Fruit fly (Drosophila melanogaster): ENCODE results near the gene CG10959.
A peak's percentile ranks its signal among the peaks of the same experiment; 100 is the strongest.

CG10959 gene

dm6 chrX:8141353-8142066 is 7.1 kb upstream of the CG10959 start:
- TF ChIP-seq CG7045 (GFP tag; optimal IDR thresholded peaks at IDR 0.05) (no peak), cnc (optimal IDR thresholded peaks at IDR 0.05) (no peak), pad (GFP tag; optimal IDR thresholded peaks at IDR 0.05) (peak; percentile 98), CG12768 (GFP tag; optimal IDR thresholded peaks at IDR 0.05) (peak; percentile 38), cic (GFP tag; optimal IDR thresholded peaks at IDR 0.05) (peak; percentile 43), CG7101 (tag; optimal IDR thresholded peaks at IDR 0.05) (peak; percentile 16), Clk (GFP tag; optimal IDR thresholded peaks at IDR 0.05) (no peak), Crg-1 (GFP tag; optimal IDR thresholded peaks at IDR 0.05) (peak; percentile 8), tj (GFP tag; optimal IDR thresholded peaks at IDR 0.05) (peak; percentile 84), ovo (GFP tag; optimal IDR thresholded peaks at IDR 0.05) (peak; percentile 97), CG14711 (tag; optimal IDR thresholded peaks at IDR 0.05) (no peak), CG1620 (GFP tag; optimal IDR thresholded peaks at IDR 0.05) (no peak), bab1 (GFP tag; optimal IDR thresholded peaks at IDR 0.05) (no peak), CG5204 (GFP tag; optimal IDR thresholded peaks at IDR 0.05) (no peak), Hr96 (GFP tag; optimal IDR thresholded peaks at IDR 0.05) (no peak), CG33017 (tag; optimal IDR thresholded peaks at IDR 0.05) (no peak), Mnt (GFP tag; optimal IDR thresholded peaks at IDR 0.05) (peak; percentile 44), toe (GFP tag; optimal IDR thresholded peaks at IDR 0.05) (no peak), CG11617 (GFP tag; optimal IDR thresholded peaks at IDR 0.05) (peak; percentile 57), kay (GFP tag; ENCODE audit: borderline replicate concordance) (no peak)

dm6 chrX:8142067-8142462 is 6.5 kb upstream of the CG10959 start, which contains the start of gene Smox:
Gene Smox, minus strand, starts transcription at chrX:8142279.
- TF ChIP-seq CG33017 (tag; optimal IDR thresholded peaks at IDR 0.05) = peak; percentile 18
- peak; percentile 22 for TF ChIP-seq CG14711 (tag; optimal IDR thresholded peaks at IDR 0.05)
- no peak for TF ChIP-seq cic (GFP tag; optimal IDR thresholded peaks at IDR 0.05)
- no peak for TF ChIP-seq CG7101 (tag; optimal IDR thresholded peaks at IDR 0.05)
- no peak for TF ChIP-seq Clk (GFP tag; optimal IDR thresholded peaks at IDR 0.05)

dm6 chrX:8143537-8143936 is 5.0 kb upstream of the CG10959 start, which contains the start of gene CG17982:
Gene CG17982, minus strand, starts transcription at chrX:8143835.
- peak; percentile 87 for TF ChIP-seq toe (GFP tag; optimal IDR thresholded peaks at IDR 0.05)
- peak; percentile 80 for TF ChIP-seq pad (GFP tag; optimal IDR thresholded peaks at IDR 0.05)
- TF ChIP-seq Crg-1 (GFP tag; optimal IDR thresholded peaks at IDR 0.05) = peak; percentile 85
- TF ChIP-seq cnc (optimal IDR thresholded peaks at IDR 0.05) = no peak
- peak; percentile 90 for TF ChIP-seq Mnt (GFP tag; optimal IDR thresholded peaks at IDR 0.05)
- peak; percentile 78 for TF ChIP-seq CG7045 (GFP tag; optimal IDR thresholded peaks at IDR 0.05)
- peak; percentile 95 for TF ChIP-seq CG7101 (tag; optimal IDR thresholded peaks at IDR 0.05)
- TF ChIP-seq kay (GFP tag; ENCODE audit: borderline replicate concordance) = no peak
- peak; percentile 100 for TF ChIP-seq CG14711 (tag; optimal IDR thresholded peaks at IDR 0.05)
- TF ChIP-seq Hr96 (GFP tag; optimal IDR thresholded peaks at IDR 0.05) = no peak
- peak; percentile 83 for TF ChIP-seq CG12768 (GFP tag; optimal IDR thresholded peaks at IDR 0.05)
- peak; percentile 83 for TF ChIP-seq CG33017 (tag; optimal IDR thresholded peaks at IDR 0.05)
- TF ChIP-seq tj (GFP tag; optimal IDR thresholded peaks at IDR 0.05) = peak; percentile 81
- peak; percentile 42 for TF ChIP-seq cic (GFP tag; optimal IDR thresholded peaks at IDR 0.05)
- peak; percentile 67 for TF ChIP-seq ovo (GFP tag; optimal IDR thresholded peaks at IDR 0.05)
- peak; percentile 99 for TF ChIP-seq bab1 (GFP tag; optimal IDR thresholded peaks at IDR 0.05)
- peak; percentile 93 for TF ChIP-seq CG1620 (GFP tag; optimal IDR thresholded peaks at IDR 0.05)
- peak; percentile 94 for TF ChIP-seq CG11617 (GFP tag; optimal IDR thresholded peaks at IDR 0.05)
- peak; percentile 30 for TF ChIP-seq Clk (GFP tag; optimal IDR thresholded peaks at IDR 0.05)
- TF ChIP-seq CG5204 (GFP tag; optimal IDR thresholded peaks at IDR 0.05) = peak; percentile 82

dm6 chrX:8145501-8146157 is 3.0 kb upstream of the CG10959 start, which contains the start of the genes alpha-PheRS and CG2129:
Gene alpha-PheRS, minus strand, starts transcription at chrX:8145602.
Gene CG2129, plus strand, starts transcription at chrX:8145839.
- TF ChIP-seq pad (GFP tag; optimal IDR thresholded peaks at IDR 0.05) = peak; percentile 13
- peak; percentile 61 for TF ChIP-seq CG7101 (tag; optimal IDR thresholded peaks at IDR 0.05)
- no peak for TF ChIP-seq CG33017 (tag; optimal IDR thresholded peaks at IDR 0.05)
- TF ChIP-seq tj (GFP tag; optimal IDR thresholded peaks at IDR 0.05) = peak; percentile 43
- no peak for TF ChIP-seq Hr96 (GFP tag; optimal IDR thresholded peaks at IDR 0.05)
- TF ChIP-seq ovo (GFP tag; optimal IDR thresholded peaks at IDR 0.05) = no peak
- TF ChIP-seq CG1620 (GFP tag; optimal IDR thresholded peaks at IDR 0.05) = peak; percentile 44
- peak; percentile 77 for TF ChIP-seq bab1 (GFP tag; optimal IDR thresholded peaks at IDR 0.05)
- TF ChIP-seq Crg-1 (GFP tag; optimal IDR thresholded peaks at IDR 0.05) = peak; percentile 22
- no peak for TF ChIP-seq kay (GFP tag; ENCODE audit: borderline replicate concordance)
- no peak for TF ChIP-seq CG5204 (GFP tag; optimal IDR thresholded peaks at IDR 0.05)
- TF ChIP-seq Mnt (GFP tag; optimal IDR thresholded peaks at IDR 0.05) = peak; percentile 73
- peak; percentile 57 for TF ChIP-seq CG11617 (GFP tag; optimal IDR thresholded peaks at IDR 0.05)
- peak; percentile 66 for TF ChIP-seq CG14711 (tag; optimal IDR thresholded peaks at IDR 0.05)

dm6 chrX:8147649-8148048 is 934 bp upstream of the CG10959 start, which contains the start of gene CG15336:
Gene CG15336, plus strand, starts transcription at chrX:8147949.
- TF ChIP-seq bab1 (GFP tag; optimal IDR thresholded peaks at IDR 0.05) (no peak), Hr96 (GFP tag; optimal IDR thresholded peaks at IDR 0.05) (no peak), CG5204 (GFP tag; optimal IDR thresholded peaks at IDR 0.05) (no peak), tj (GFP tag; optimal IDR thresholded peaks at IDR 0.05) (no peak), CG12768 (GFP tag; optimal IDR thresholded peaks at IDR 0.05) (no peak)
